Worm (Caenorhabditis elegans) whole organism, early embryonic: ENCODE results near the gene F25B5.6.

Experiments
- B0310.2 ChIP-seq: sonication (generic microtip); optimal IDR thresholded peaks from 2 replicates; lab custom pipeline; 2016; ENCODE audit warnings: mild to moderate bottlenecking, missing genetic modification characterization, missing compliant biosample characterization
- F13C5.2 ChIP-seq: sonication (generic microtip); optimal IDR thresholded peaks from 2 replicates; lab custom pipeline; 2017; ENCODE audit warnings: mild to moderate bottlenecking, missing genetic modification characterization, inconsistent platforms, missing compliant biosample characterization
- aly-1 ChIP-seq: sonication (generic microtip); optimal IDR thresholded peaks from 2 replicates; lab custom pipeline; 2016; ENCODE audit warnings: missing genetic modification characterization, missing compliant biosample characterization
- ama-1 ChIP-seq: fragments of 150-350 bp; optimal IDR thresholded peaks from 2 replicates; lab custom pipeline; 2014
- ceh-13 ChIP-seq: fragments of 200-800 bp; sonication (Bioruptor generic); optimal IDR thresholded peaks from 2 replicates; lab custom pipeline; 2018; ENCODE audit warnings: mild to moderate bottlenecking, missing genetic modification characterization, missing compliant biosample characterization
- ceh-36 ChIP-seq: sonication (generic microtip); optimal IDR thresholded peaks from 2 replicates; lab custom pipeline; 2016; ENCODE audit warnings: missing genetic modification characterization, inconsistent platforms, missing compliant biosample characterization
- ets-7 ChIP-seq: sonication (generic microtip); optimal IDR thresholded peaks from 2 replicates; lab custom pipeline; 2016; ENCODE audit warnings: missing genotype, missing genetic modification characterization, missing compliant biosample characterization
- flt-1 ChIP-seq: fragments of 200-800 bp; sonication (Bioruptor generic); IDR thresholded peaks from 2 replicates; pipeline ENCODE4 v1.3.6; 2022; ENCODE audit warnings: missing genetic modification characterization, missing compliant biosample characterization
- hmbx-1 ChIP-seq: sonication (generic microtip); optimal IDR thresholded peaks from 2 replicates; lab custom pipeline; 2016; ENCODE audit warnings: mild to moderate bottlenecking, missing genetic modification characterization, missing compliant biosample characterization
- hmg-4 ChIP-seq: fragments of 200-800 bp; sonication (Bioruptor generic); optimal IDR thresholded peaks from 2 replicates; lab custom pipeline; 2018; ENCODE audit warnings: mild to moderate bottlenecking, missing genetic modification characterization, missing compliant biosample characterization
- hnd-1 ChIP-seq: sonication (generic microtip); optimal IDR thresholded peaks from 2 replicates; lab custom pipeline; 2016; ENCODE audit warnings: missing genetic modification characterization, missing compliant biosample characterization
- pes-1 ChIP-seq: fragments of 200-800 bp; sonication (Bioruptor generic); IDR thresholded peaks from 2 replicates; pipeline ENCODE4 v1.3.6; 2022; ENCODE audit warnings: missing genetic modification reagents, missing genetic modification characterization, missing compliant biosample characterization
- scrt-1 ChIP-seq: fragments of 200-800 bp; sonication (Bioruptor generic); IDR thresholded peaks from 2 replicates; pipeline ENCODE4 v1.3.6; 2022; ENCODE audit warnings: missing genetic modification characterization, missing compliant biosample characterization
- sea-1 ChIP-seq: fragments of 200-800 bp; sonication (Bioruptor generic); conservative IDR thresholded peaks from 2 replicates; pipeline ENCODE4 v1.3.6; 2022; ENCODE audit warnings: missing genetic modification characterization, missing compliant biosample characterization
- tbx-11 ChIP-seq: fragments of 200-800 bp; sonication (Bioruptor generic); IDR thresholded peaks from 2 replicates; pipeline ENCODE4 v1.3.6; 2022; ENCODE audit warnings: missing genetic modification characterization, missing compliant biosample characterization
- tbx-37 ChIP-seq: fragments of 200-800 bp; sonication (Bioruptor generic); conservative IDR thresholded peaks from 2 replicates; pipeline ENCODE4 v1.3.6; 2022; ENCODE audit warnings: missing genetic modification reagents, missing genetic modification characterization, missing compliant biosample characterization
- tra-4 ChIP-seq: sonication (generic microtip); optimal IDR thresholded peaks from 2 replicates; lab custom pipeline; 2017; ENCODE audit warnings: missing genetic modification characterization, missing compliant biosample characterization

Gene F25B5.6

ce11 chrIII:5930659-5931058 lies 17.9 kb downstream of the F25B5.6 start:
- no peak for TF ChIP-seq ama-1 (lab: Kevin White, UChicago)

- TF ChIP-seq hmbx-1 (tag; lab: Kevin White, UChicago) (no peak), hmg-4 (GFP tag; lab: Kevin White, UChicago) (no peak), B0310.2 (tag; lab: Kevin White, UChicago) (no peak), sea-1 (GFP tag; lab: Robert Waterston, UW) (no peak), ceh-13 (GFP tag; lab: Kevin White, UChicago) (no peak), ceh-36 (tag; lab: Kevin White, UChicago) (no peak), F13C5.2 (tag; lab: Kevin White, UChicago) (no peak), tbx-37 (no peak), tra-4 (tag; lab: Kevin White, UChicago) (no peak), hnd-1 (tag; lab: Kevin White, UChicago) (no peak), scrt-1 (GFP tag; lab: Robert Waterston, UW) (no peak), ets-7 (tag; lab: Kevin White, UChicago) (no peak), tbx-11 (GFP tag; lab: Robert Waterston, UW) (no peak), flt-1 (GFP tag; lab: Robert Waterston, UW) (no peak), aly-1 (tag; lab: Kevin White, UChicago) (no peak), pes-1 (GFP tag; lab: Robert Waterston, UW) (no peak), ama-1 (lab: Kevin White, UChicago) (no peak)
These were observed 22.8 kb downstream of the F25B5.6 start, which contains the start of the genes dnc-2 and bcl-7 for ce11 chrIII:5925724-5926123. TSS of gene dnc-2 (minus strand) at chrIII:5925756. TSS of gene bcl-7 (plus strand) at chrIII:5926086.

ce11 chrIII:5922236-5922635 lies 26.3 kb downstream of the F25B5.6 start:
- TF ChIP-seq tbx-37 (no peak), B0310.2 (tag; lab: Kevin White, UChicago) (no peak), ceh-36 (tag; lab: Kevin White, UChicago) (no peak)

- TF ChIP-seq ceh-36 (tag; lab: Kevin White, UChicago), result no peak
- TF ChIP-seq ceh-13 (GFP tag; lab: Kevin White, UChicago), result no peak
- no peak for TF ChIP-seq aly-1 (tag; lab: Kevin White, UChicago)
- TF ChIP-seq F13C5.2 (tag; lab: Kevin White, UChicago), result no peak
- no peak for TF ChIP-seq tbx-37
- TF ChIP-seq hmbx-1 (tag; lab: Kevin White, UChicago), result no peak
- no peak for TF ChIP-seq B0310.2 (tag; lab: Kevin White, UChicago)
- no peak for TF ChIP-seq ets-7 (tag; lab: Kevin White, UChicago)
- TF ChIP-seq flt-1 (GFP tag; lab: Robert Waterston, UW), result no peak
- no peak for TF ChIP-seq pes-1 (GFP tag; lab: Robert Waterston, UW)
- TF ChIP-seq tbx-11 (GFP tag; lab: Robert Waterston, UW), result no peak
- TF ChIP-seq sea-1 (GFP tag; lab: Robert Waterston, UW), result no peak
- no peak for TF ChIP-seq scrt-1 (GFP tag; lab: Robert Waterston, UW)
- no peak for TF ChIP-seq hnd-1 (tag; lab: Kevin White, UChicago)
- TF ChIP-seq tra-4 (tag; lab: Kevin White, UChicago), result no peak
- TF ChIP-seq ama-1 (lab: Kevin White, UChicago), result no peak
- no peak for TF ChIP-seq hmg-4 (GFP tag; lab: Kevin White, UChicago)
These were observed 27.4 kb downstream of the F25B5.6 start for ce11 chrIII:5921067-5921678.

ce11 chrIII:5919799-5920387 lies 28.6 kb downstream of the F25B5.6 start, which contains the start of the genes tdo-2 and C28H8.2:
TSS of gene tdo-2 (minus strand) at chrIII:5919955.
TSS of gene C28H8.2 (plus strand) at chrIII:5920322.
- no peak for TF ChIP-seq tbx-11 (GFP tag; lab: Robert Waterston, UW)
- TF ChIP-seq aly-1 (tag; lab: Kevin White, UChicago), result no peak
- TF ChIP-seq tbx-37, result no peak
- TF ChIP-seq pes-1 (GFP tag; lab: Robert Waterston, UW), result no peak
- TF ChIP-seq scrt-1 (GFP tag; lab: Robert Waterston, UW), result no peak
- TF ChIP-seq hmg-4 (GFP tag; lab: Kevin White, UChicago), result no peak
- TF ChIP-seq B0310.2 (tag; lab: Kevin White, UChicago), result no peak
- TF ChIP-seq ama-1 (lab: Kevin White, UChicago), result no peak
- TF ChIP-seq F13C5.2 (tag; lab: Kevin White, UChicago), result no peak
- TF ChIP-seq flt-1 (GFP tag; lab: Robert Waterston, UW), result no peak

ce11 chrIII:5917365-5917958 lies 31.1 kb downstream of the F25B5.6 start:
- TF ChIP-seq scrt-1 (GFP tag; lab: Robert Waterston, UW) (no peak), ceh-13 (GFP tag; lab: Kevin White, UChicago) (no peak), aly-1 (tag; lab: Kevin White, UChicago) (no peak), pes-1 (GFP tag; lab: Robert Waterston, UW) (no peak), ama-1 (lab: Kevin White, UChicago) (no peak), ets-7 (tag; lab: Kevin White, UChicago) (no peak), sea-1 (GFP tag; lab: Robert Waterston, UW) (no peak), flt-1 (GFP tag; lab: Robert Waterston, UW) (no peak), tbx-11 (GFP tag; lab: Robert Waterston, UW) (no peak), hnd-1 (tag; lab: Kevin White, UChicago) (no peak), tra-4 (tag; lab: Kevin White, UChicago) (no peak), ceh-36 (tag; lab: Kevin White, UChicago) (no peak), hmbx-1 (tag; lab: Kevin White, UChicago) (no peak), hmg-4 (GFP tag; lab: Kevin White, UChicago) (no peak)
